Worm (Caenorhabditis elegans): ENCODE data around the gene Y51H4A.8.

DNA sequence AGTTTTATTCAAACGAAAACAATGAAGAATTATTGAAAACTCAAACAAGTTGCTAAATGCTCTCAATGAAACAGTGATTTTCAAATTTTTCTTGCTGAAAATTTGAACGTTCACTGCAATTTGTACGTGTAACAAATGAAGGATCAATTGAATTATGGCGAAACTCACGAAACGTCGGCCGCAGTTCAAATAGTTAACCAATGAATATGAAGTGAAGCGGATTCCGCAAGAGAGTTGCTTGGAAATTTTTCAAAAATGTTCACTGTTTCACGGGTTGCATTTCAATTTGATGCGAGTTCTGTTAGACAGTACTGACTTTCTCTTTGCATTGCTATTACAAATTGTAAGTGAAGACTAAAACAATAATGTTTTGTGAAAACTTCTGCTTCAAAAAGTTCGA, 43.4 kb downstream of the Y51H4A.8 start:
- TF ChIP-seq mab-5 (tag; optimal IDR thresholded peaks at IDR 0.05) (no peak), pha-4 (tag; optimal IDR thresholded peaks at IDR 0.05) (no peak), sptf-1 (tag; optimal IDR thresholded peaks at IDR 0.05) (no peak), snpc-4 (tag; optimal IDR thresholded peaks at IDR 0.05) (no peak)
